Worm (Caenorhabditis elegans) whole organism, late embryonic: ENCODE measurements around the gene ins-1.

Source experiments
- C08G9.2 ChIP-seq: sonication (generic microtip); optimal IDR thresholded peaks from 2 replicates; lab custom pipeline; 2016; ENCODE audit warnings: mild to moderate bottlenecking, missing genetic modification characterization, moderate library complexity, missing compliant biosample characterization
- F13H6.1 ChIP-seq: sonication (generic microtip); optimal IDR thresholded peaks from 2 replicates; lab custom pipeline; 2016; ENCODE audit warnings: missing genetic modification characterization, missing compliant biosample characterization
- K02D7.2 ChIP-seq: sonication (generic microtip); optimal IDR thresholded peaks from 2 replicates; lab custom pipeline; 2017; ENCODE audit warnings: mild to moderate bottlenecking, missing genetic modification characterization, missing compliant biosample characterization
- K09A11.1 ChIP-seq: sonication (generic microtip); optimal IDR thresholded peaks from 2 replicates; lab custom pipeline; 2017; ENCODE audit warnings: antibody characterized with exemption, mild to moderate bottlenecking, missing genetic modification characterization, missing compliant biosample characterization; ENCODE audit not compliant: insufficient read depth
- ahr-1 ChIP-seq: sonication (generic microtip); optimal IDR thresholded peaks from 2 replicates; lab custom pipeline; 2016; ENCODE audit warnings: missing genetic modification characterization, missing compliant biosample characterization
- ama-1 ChIP-seq: fragments of 150-350 bp; optimal IDR thresholded peaks from 2 replicates; lab custom pipeline; 2014
- ceh-14 ChIP-seq: sonication (generic microtip); optimal IDR thresholded peaks from 2 replicates; lab custom pipeline; 2016; ENCODE audit warnings: missing genotype, missing genetic modification characterization, missing compliant biosample characterization
- ceh-18 ChIP-seq: sonication (generic microtip); optimal IDR thresholded peaks from 2 replicates; lab custom pipeline; 2016; ENCODE audit warnings: missing genetic modification characterization, missing compliant biosample characterization
- ceh-24 ChIP-seq: sonication (generic microtip); optimal IDR thresholded peaks from 2 replicates; lab custom pipeline; 2016; ENCODE audit warnings: mild to moderate bottlenecking, missing genetic modification characterization, missing compliant biosample characterization
- ceh-31 ChIP-seq: sonication (generic microtip); optimal IDR thresholded peaks from 2 replicates; lab custom pipeline; 2016; ENCODE audit warnings: missing genetic modification characterization, missing compliant biosample characterization
- ceh-34 ChIP-seq: sonication (generic microtip); optimal IDR thresholded peaks from 2 replicates; lab custom pipeline; 2016; ENCODE audit warnings: mild to moderate bottlenecking, missing genetic modification characterization, missing compliant biosample characterization
- ceh-45 ChIP-seq: fragments of 200-800 bp; sonication (Bioruptor generic); IDR thresholded peaks from 2 replicates; pipeline ENCODE4 v1.3.6; 2022; ENCODE audit warnings: missing genetic modification reagents, missing genetic modification characterization, missing compliant biosample characterization
- ceh-48 ChIP-seq: sonication (generic microtip); optimal IDR thresholded peaks from 2 replicates; lab custom pipeline; 2016; ENCODE audit warnings: missing genetic modification characterization, inconsistent platforms, missing compliant biosample characterization
- che-1 ChIP-seq: sonication (generic microtip); optimal IDR thresholded peaks from 2 replicates; lab custom pipeline; 2016; ENCODE audit warnings: mild to moderate bottlenecking, missing genetic modification characterization, missing compliant biosample characterization
- dmd-4 ChIP-seq: sonication (generic microtip); optimal IDR thresholded peaks from 2 replicates; lab custom pipeline; 2016; ENCODE audit warnings: borderline replicate concordance, missing genetic modification characterization, missing compliant biosample characterization
- dve-1 ChIP-seq: sonication (generic microtip); optimal IDR thresholded peaks from 2 replicates; lab custom pipeline; 2017; ENCODE audit warnings: antibody characterized with exemption, mild to moderate bottlenecking, missing genetic modification characterization, missing compliant biosample characterization
- elt-4 ChIP-seq: sonication (generic microtip); optimal IDR thresholded peaks from 2 replicates; lab custom pipeline; 2016; ENCODE audit warnings: missing genetic modification characterization, missing compliant biosample characterization
- fax-1 ChIP-seq: sonication (generic microtip); optimal IDR thresholded peaks from 2 replicates; lab custom pipeline; 2016; ENCODE audit warnings: missing genotype, missing genetic modification characterization, missing compliant biosample characterization
- gmeb-2 ChIP-seq: sonication (generic microtip); optimal IDR thresholded peaks from 2 replicates; lab custom pipeline; 2016; ENCODE audit warnings: missing genetic modification characterization, inconsistent platforms, missing compliant biosample characterization
- hlh-30 ChIP-seq: sonication (generic microtip); optimal IDR thresholded peaks from 2 replicates; lab custom pipeline; 2017; ENCODE audit warnings: antibody characterized with exemption, missing genetic modification characterization, missing compliant biosample characterization; ENCODE audit not compliant: insufficient read depth
- hlh-6 ChIP-seq: sonication (generic microtip); optimal IDR thresholded peaks from 2 replicates; lab custom pipeline; 2016; ENCODE audit warnings: missing genotype, missing genetic modification characterization, missing compliant biosample characterization
- mec-3 ChIP-seq: sonication (generic microtip); optimal IDR thresholded peaks from 2 replicates; lab custom pipeline; 2016; ENCODE audit warnings: borderline replicate concordance, missing genetic modification characterization, missing compliant biosample characterization
- nhr-11 ChIP-seq: fragments of 150-350 bp; optimal IDR thresholded peaks from 2 replicates; lab custom pipeline; 2014; ENCODE audit warnings: missing biosample characterization, missing genetic modification characterization
- nhr-232 ChIP-seq: sonication (generic microtip); optimal IDR thresholded peaks from 2 replicates; lab custom pipeline; 2016; ENCODE audit warnings: missing genetic modification characterization, missing compliant biosample characterization
- npax-4 ChIP-seq: sonication (generic microtip); optimal IDR thresholded peaks from 2 replicates; lab custom pipeline; 2016; ENCODE audit warnings: missing genetic modification characterization, missing compliant biosample characterization
- pat-9 ChIP-seq: fragments of 200-800 bp; sonication (Bioruptor generic); optimal IDR thresholded peaks from 2 replicates; lab custom pipeline; 2018; ENCODE audit warnings: mild to moderate bottlenecking, missing genetic modification characterization, moderate library complexity, missing compliant biosample characterization
- syd-9 ChIP-seq: sonication (generic microtip); optimal IDR thresholded peaks from 2 replicates; lab custom pipeline; 2016; ENCODE audit warnings: mild to moderate bottlenecking, missing genetic modification characterization, moderate library complexity, missing compliant biosample characterization
- tbx-2 ChIP-seq: sonication (generic microtip); optimal IDR thresholded peaks from 2 replicates; lab custom pipeline; 2016; ENCODE audit warnings: missing genetic modification characterization, missing compliant biosample characterization
- tbx-7 ChIP-seq: sonication (generic microtip); optimal IDR thresholded peaks from 2 replicates; lab custom pipeline; 2016; ENCODE audit warnings: missing genotype, missing genetic modification characterization, missing compliant biosample characterization
- unc-3 ChIP-seq, 2 experiments: fragments of 200-800 bp in 1 of 2; sonication (Bioruptor generic) in 1 of 2; sonication (generic microtip) in 1 of 2; conservative IDR thresholded peaks in 1 of 2; optimal IDR thresholded peaks in 1 of 2; 2 replicates each; pipeline versions ENCODE4 v1.3.6 to Lab custom; 2016 to 2022; ENCODE audit warnings: missing compliant biosample characterization in 2 of 2, missing genetic modification characterization in 2 of 2, missing genetic modification reagents in 1 of 2
- unc-42 ChIP-seq: sonication (generic microtip); optimal IDR thresholded peaks from 2 replicates; lab custom pipeline; 2016; ENCODE audit warnings: missing genotype, missing genetic modification characterization, missing compliant biosample characterization
- unc-55 ChIP-seq: sonication (generic microtip); optimal IDR thresholded peaks from 2 replicates; lab custom pipeline; 2017; ENCODE audit warnings: missing biosample characterization, missing genetic modification reagents, missing genetic modification characterization

The ins-1 gene

ce11 chrIV:10409377-10409776 lies 27.1 kb upstream of the ins-1 start, which contains the start of gene rfk-1:
rfk-1 (minus strand) TSS chrIV:10409477.
- no peak for TF ChIP-seq unc-3 (GFP tag; conservative IDR thresholded peaks at IDR 0.05; lab: Robert Waterston, UW)
- no peak for TF ChIP-seq unc-3 (tag; optimal IDR thresholded peaks at IDR 0.05; lab: Kevin White, UChicago)

- TF ChIP-seq ceh-34 (tag; lab: Kevin White, UChicago), result no peak
- TF ChIP-seq fax-1 (tag; lab: Kevin White, UChicago), result no peak
- no peak for TF ChIP-seq unc-42 (tag; lab: Kevin White, UChicago)
- TF ChIP-seq ceh-48 (tag; lab: Kevin White, UChicago), result no peak
- no peak for TF ChIP-seq nhr-11 (tag; lab: Kevin White, UChicago)
- no peak for TF ChIP-seq ceh-14 (tag; lab: Kevin White, UChicago)
- TF ChIP-seq unc-3 (GFP tag; conservative IDR thresholded peaks at IDR 0.05; lab: Robert Waterston, UW), result no peak
- TF ChIP-seq unc-3 (tag; optimal IDR thresholded peaks at IDR 0.05; lab: Kevin White, UChicago), result no peak
- TF ChIP-seq ceh-18 (tag; lab: Kevin White, UChicago), result no peak
- no peak for TF ChIP-seq hlh-30
- TF ChIP-seq ceh-31 (tag; lab: Kevin White, UChicago), result no peak
- no peak for TF ChIP-seq C08G9.2 (tag; lab: Kevin White, UChicago)
Observed at ce11 chrIV:10413828-10414227, 22.7 kb upstream of the ins-1 start, which contains the start of gene R10H10.7. R10H10.7 (minus strand) TSS chrIV:10413928.

- no peak for TF ChIP-seq syd-9 (tag; lab: Kevin White, UChicago)
Observed at ce11 chrIV:10417781-10418180, 18.7 kb upstream of the ins-1 start, which contains the start of gene F13B12.6. F13B12.6 (minus strand) TSS chrIV:10417881.

ce11 chrIV:10419896-10420295 lies 16.6 kb upstream of the ins-1 start:
- TF ChIP-seq dve-1 (no peak), hlh-30 (no peak), elt-4 (tag; lab: Kevin White, UChicago) (no peak), mec-3 (no peak), unc-55 (GFP tag; lab: Kevin White, UChicago) (peak; percentile 84), dmd-4 (tag; lab: Kevin White, UChicago) (no peak)

- TF ChIP-seq tbx-7 (tag; lab: Kevin White, UChicago), result no peak
- TF ChIP-seq ceh-45 (GFP tag; lab: Robert Waterston, UW), result no peak
- TF ChIP-seq F13H6.1 (tag; lab: Kevin White, UChicago), result no peak
- no peak for TF ChIP-seq C08G9.2 (tag; lab: Kevin White, UChicago)
- no peak for TF ChIP-seq ceh-24 (tag; lab: Kevin White, UChicago)
- no peak for TF ChIP-seq tbx-2 (tag; lab: Kevin White, UChicago)
- TF ChIP-seq gmeb-2 (tag; lab: Kevin White, UChicago), result no peak
- TF ChIP-seq fax-1 (tag; lab: Kevin White, UChicago), result no peak
- no peak for TF ChIP-seq mec-3
Observed at ce11 chrIV:10420440-10420839, 16.1 kb upstream of the ins-1 start.

ce11 chrIV:10421256-10421655 lies 15.2 kb upstream of the ins-1 start:
- no peak for TF ChIP-seq che-1 (tag; lab: Kevin White, UChicago)
- no peak for TF ChIP-seq pat-9 (tag; lab: Kevin White, UChicago)
- no peak for TF ChIP-seq ahr-1 (tag; lab: Kevin White, UChicago)
- TF ChIP-seq hlh-6 (tag; lab: Kevin White, UChicago), result no peak
- no peak for TF ChIP-seq gmeb-2 (tag; lab: Kevin White, UChicago)
- no peak for TF ChIP-seq K02D7.2
- TF ChIP-seq K09A11.1 (tag; lab: Kevin White, UChicago), result no peak
- no peak for TF ChIP-seq npax-4 (tag; lab: Kevin White, UChicago)
- TF ChIP-seq ceh-24 (tag; lab: Kevin White, UChicago), result no peak
- no peak for TF ChIP-seq nhr-232 (tag; lab: Kevin White, UChicago)
- no peak for TF ChIP-seq ceh-14 (tag; lab: Kevin White, UChicago)
- no peak for TF ChIP-seq ceh-45 (GFP tag; lab: Robert Waterston, UW)
- TF ChIP-seq ceh-48 (tag; lab: Kevin White, UChicago), result no peak
- TF ChIP-seq ama-1, result no peak
